Worm (Caenorhabditis elegans) whole organism, L1 larva: ENCODE data around the gene lin-25.

ENCODE experiments used
- C16A3.4 ChIP-seq: fragments of 150-350 bp; optimal IDR thresholded peaks from 2 replicates; lab custom pipeline; 2014; ENCODE audit warnings: missing biosample characterization, missing genetic modification characterization
- C34B4.2 ChIP-seq: sonication (generic microtip); optimal IDR thresholded peaks from 2 replicates; lab custom pipeline; 2017; ENCODE audit warnings: mild to moderate bottlenecking, missing genetic modification characterization, missing compliant biosample characterization
- F16B12.6 ChIP-seq: fragments of 150-350 bp; optimal IDR thresholded peaks from 2 replicates; lab custom pipeline; 2014; ENCODE audit warnings: missing biosample characterization, missing genetic modification characterization
- aly-2 ChIP-seq: fragments of 150-350 bp; optimal IDR thresholded peaks from 2 replicates; lab custom pipeline; 2014; ENCODE audit warnings: missing biosample characterization, missing genetic modification characterization
- ama-1 ChIP-seq: fragments of 150-350 bp; optimal IDR thresholded peaks from 2 replicates; lab custom pipeline; 2014
- blmp-1 ChIP-seq: fragments of 150-350 bp; optimal IDR thresholded peaks from 2 replicates; lab custom pipeline; 2014; ENCODE audit warnings: missing biosample characterization, missing genetic modification characterization
- ceh-8 ChIP-seq: fragments of 200-800 bp; sonication (Bioruptor generic); optimal IDR thresholded peaks from 2 replicates; lab custom pipeline; 2018; ENCODE audit warnings: mild to moderate bottlenecking, missing genetic modification characterization, moderate library complexity, missing compliant biosample characterization
- ceh-82 ChIP-seq, 3 experiments: fragments of 150-350 bp in 1 of 3; sonication (generic microtip) in 2 of 3; optimal IDR thresholded peaks; 2 replicates each; lab custom pipeline; 2014 to 2017; ENCODE audit warnings: missing biosample characterization in 3 of 3, missing genetic modification characterization in 3 of 3
- ceh-88 ChIP-seq: fragments of 200-800 bp; sonication (Bioruptor generic); IDR thresholded peaks from 2 replicates; pipeline ENCODE4 v1.3.6; 2022; ENCODE audit warnings: missing genetic modification characterization, missing compliant biosample characterization
- ceh-90 ChIP-seq: sonication (generic microtip); optimal IDR thresholded peaks from 2 replicates; lab custom pipeline; 2016; ENCODE audit warnings: missing genetic modification characterization, missing compliant biosample characterization
- dpl-1 ChIP-seq, 3 experiments: fragments of 150-350 bp in 2 of 3; sonication (generic microtip) in 1 of 3; optimal IDR thresholded peaks; 2 replicates each; lab custom pipeline; 2014 to 2017; ENCODE audit warnings: missing biosample characterization in 3 of 3, missing genetic modification characterization in 3 of 3, missing genetic modification reagents in 3 of 3
- dsc-1 ChIP-seq: sonication (generic microtip); optimal IDR thresholded peaks from 2 replicates; lab custom pipeline; 2016; ENCODE audit warnings: mild to moderate bottlenecking, missing genetic modification characterization, missing compliant biosample characterization
- efl-1 ChIP-seq, 4 experiments: fragments of 150-350 bp; optimal IDR thresholded peaks in 3 of 4; peaks in 1 of 4; 1 replicate in 1 of 4; 2 replicates in 3 of 4; lab custom pipeline; 2014; ENCODE audit warnings: missing biosample characterization in 2 of 4, missing genetic modification characterization in 2 of 4, missing genetic modification reagents in 2 of 4
- efl-3 ChIP-seq: fragments of 200-800 bp; sonication (Bioruptor generic); optimal IDR thresholded peaks from 2 replicates; lab custom pipeline; 2018; ENCODE audit warnings: mild to moderate bottlenecking, missing genetic modification characterization, missing compliant biosample characterization
- egl-27 ChIP-seq, 2 experiments: fragments of 150-350 bp in 1 of 2; sonication (generic microtip); optimal IDR thresholded peaks; 3 replicates each; lab custom pipeline; 2017 to 2018; ENCODE audit warnings: missing biosample characterization in 2 of 2, missing genetic modification characterization in 2 of 2, missing genetic modification reagents in 2 of 2
- elt-2 ChIP-seq: sonication (generic microtip); optimal IDR thresholded peaks from 2 replicates; lab custom pipeline; 2016; ENCODE audit warnings: missing genetic modification characterization, mild to moderate bottlenecking, inconsistent platforms, missing compliant biosample characterization, missing genetic modification reagents
- elt-3 ChIP-seq, 6 experiments: fragments of 150-350 bp in 1 of 6; sonication (generic microtip); optimal IDR thresholded peaks; 2 replicates each; lab custom pipeline; 2017 to 2018; ENCODE audit warnings: missing biosample characterization in 6 of 6, missing genetic modification characterization in 6 of 6, inconsistent platforms in 1 of 6
- ets-5 ChIP-seq: fragments of 200-800 bp; sonication (Bioruptor generic); IDR thresholded peaks from 2 replicates; pipeline ENCODE4 v1.3.6; 2022; ENCODE audit warnings: missing genetic modification characterization, missing compliant biosample characterization
- fkh-10 ChIP-seq: sonication (generic microtip); optimal IDR thresholded peaks from 2 replicates; lab custom pipeline; 2017; ENCODE audit warnings: missing biosample characterization, missing genetic modification reagents, missing genetic modification characterization
- fkh-4 ChIP-seq: sonication (generic microtip); optimal IDR thresholded peaks from 2 replicates; lab custom pipeline; 2016; ENCODE audit warnings: missing compliant biosample characterization, missing genetic modification characterization, borderline replicate concordance
- fos-1 ChIP-seq: fragments of 150-350 bp; optimal IDR thresholded peaks from 2 replicates; lab custom pipeline; 2014; ENCODE audit warnings: missing biosample characterization, missing genetic modification characterization
- grh-1 ChIP-seq: fragments of 200-800 bp; sonication (Bioruptor generic); IDR thresholded peaks from 2 replicates; pipeline ENCODE4 v1.3.6; 2022; ENCODE audit warnings: missing genetic modification reagents, missing genetic modification characterization, missing compliant biosample characterization
- hlh-4 ChIP-seq: sonication (generic microtip); optimal IDR thresholded peaks from 2 replicates; lab custom pipeline; 2016; ENCODE audit warnings: mild to moderate bottlenecking, missing genetic modification characterization, missing compliant biosample characterization
- hpl-2 ChIP-seq: fragments of 150-350 bp; optimal IDR thresholded peaks from 2 replicates; lab custom pipeline; 2014; ENCODE audit warnings: missing biosample characterization, missing genetic modification reagents, missing genetic modification characterization
- irx-1 ChIP-seq: sonication (generic microtip); optimal IDR thresholded peaks from 2 replicates; lab custom pipeline; 2016; ENCODE audit warnings: missing genetic modification characterization, missing compliant biosample characterization
- jun-1 ChIP-seq: fragments of 150-350 bp; optimal IDR thresholded peaks from 2 replicates; lab custom pipeline; 2014; ENCODE audit warnings: missing biosample characterization, missing genetic modification reagents, missing genetic modification characterization
- lin-13 ChIP-seq: fragments of 150-350 bp; optimal IDR thresholded peaks from 2 replicates; lab custom pipeline; 2014; ENCODE audit warnings: missing biosample characterization, missing genetic modification reagents, missing genetic modification characterization
- lin-15B ChIP-seq: fragments of 150-350 bp; sonication (generic microtip); optimal IDR thresholded peaks from 3 replicates; lab custom pipeline; 2014; ENCODE audit warnings: missing biosample characterization, missing genetic modification characterization
- lin-39 ChIP-seq: fragments of 150-350 bp; optimal IDR thresholded peaks from 2 replicates; lab custom pipeline; 2014; ENCODE audit warnings: missing biosample characterization, missing genetic modification reagents, missing genetic modification characterization
- lir-3 ChIP-seq: sonication (generic microtip); optimal IDR thresholded peaks from 2 replicates; lab custom pipeline; 2016; ENCODE audit warnings: mild to moderate bottlenecking, missing genetic modification characterization, moderate library complexity, missing compliant biosample characterization; ENCODE audit not compliant: poor library complexity
- lsy-2 ChIP-seq, 2 experiments: fragments of 150-350 bp; optimal IDR thresholded peaks; 2 replicates each; lab custom pipeline; 2014; ENCODE audit warnings: missing biosample characterization in 2 of 2, missing genetic modification characterization in 2 of 2
- mab-9 ChIP-seq: fragments of 200-800 bp; sonication (Bioruptor generic); IDR thresholded peaks from 2 replicates; pipeline ENCODE4 v1.3.6; 2022; ENCODE audit warnings: missing genetic modification reagents, missing genetic modification characterization, missing compliant biosample characterization
- mef-2 ChIP-seq: fragments of 150-350 bp; optimal IDR thresholded peaks from 2 replicates; lab custom pipeline; 2014; ENCODE audit warnings: missing biosample characterization, missing genetic modification characterization
- nhr-11 ChIP-seq: fragments of 150-350 bp; optimal IDR thresholded peaks from 2 replicates; lab custom pipeline; 2014; ENCODE audit warnings: missing biosample characterization, missing genetic modification characterization
- nhr-12 ChIP-seq: sonication (generic microtip); optimal IDR thresholded peaks from 2 replicates; lab custom pipeline; 2017; ENCODE audit warnings: missing biosample characterization, missing genetic modification characterization
- nhr-20 ChIP-seq: sonication (generic microtip); optimal IDR thresholded peaks from 2 replicates; lab custom pipeline; 2016; ENCODE audit warnings: mild to moderate bottlenecking, missing genetic modification characterization, missing compliant biosample characterization
- nhr-28 ChIP-seq: fragments of 150-350 bp; optimal IDR thresholded peaks from 2 replicates; lab custom pipeline; 2014; ENCODE audit warnings: missing biosample characterization, missing genetic modification characterization
- nhr-77 ChIP-seq: fragments of 150-350 bp; optimal IDR thresholded peaks from 2 replicates; lab custom pipeline; 2014; ENCODE audit warnings: missing biosample characterization, missing genetic modification characterization
- nhr-85 ChIP-seq: sonication (generic microtip); peaks from one replicate; lab custom pipeline; 2016; ENCODE audit warnings: missing genetic modification characterization, inconsistent platforms, missing compliant biosample characterization
- nhr-90 ChIP-seq: sonication (generic microtip); optimal IDR thresholded peaks from 2 replicates; lab custom pipeline; 2016; ENCODE audit warnings: mild to moderate bottlenecking, missing genetic modification characterization, missing compliant biosample characterization; ENCODE audit not compliant: poor library complexity
- pax-3 ChIP-seq: fragments of 200-800 bp; sonication (Bioruptor generic); optimal IDR thresholded peaks from 2 replicates; lab custom pipeline; 2018; ENCODE audit warnings: mild to moderate bottlenecking, missing genetic modification characterization, moderate library complexity, missing compliant biosample characterization
- rnt-1 ChIP-seq: sonication (generic microtip); optimal IDR thresholded peaks from 2 replicates; lab custom pipeline; 2016; ENCODE audit warnings: mild to moderate bottlenecking, missing genetic modification characterization, moderate library complexity, missing compliant biosample characterization
- snu-23 ChIP-seq: sonication (generic microtip); optimal IDR thresholded peaks from 2 replicates; lab custom pipeline; 2016; ENCODE audit warnings: missing genetic modification characterization, missing compliant biosample characterization
- sptf-1 ChIP-seq: fragments of 150-350 bp; optimal IDR thresholded peaks from 2 replicates; lab custom pipeline; 2014; ENCODE audit warnings: missing biosample characterization, missing genetic modification characterization
- sup-37 ChIP-seq: fragments of 200-800 bp; sonication (Bioruptor generic); optimal IDR thresholded peaks from 2 replicates; lab custom pipeline; 2018; ENCODE audit warnings: mild to moderate bottlenecking, missing genetic modification characterization, missing compliant biosample characterization
- tbx-2 ChIP-seq: sonication (generic microtip); optimal IDR thresholded peaks from 2 replicates; lab custom pipeline; 2016; ENCODE audit warnings: missing genetic modification characterization, missing compliant biosample characterization
- tlp-1 ChIP-seq: fragments of 150-350 bp; optimal IDR thresholded peaks from 2 replicates; lab custom pipeline; 2014; ENCODE audit warnings: missing biosample characterization, missing genetic modification characterization
- unc-62 ChIP-seq: fragments of 150-350 bp; optimal IDR thresholded peaks from 2 replicates; lab custom pipeline; 2014; ENCODE audit warnings: missing biosample characterization, missing genetic modification reagents, missing genetic modification characterization
- unc-98 ChIP-seq: fragments of 200-800 bp; sonication (Bioruptor generic); IDR thresholded peaks from 2 replicates; pipeline ENCODE4 v1.3.6; 2022; ENCODE audit warnings: missing genetic modification characterization, missing compliant biosample characterization
- vab-15 ChIP-seq: sonication (generic microtip); optimal IDR thresholded peaks from 2 replicates; lab custom pipeline; 2017; ENCODE audit warnings: missing genotype, mild to moderate bottlenecking, missing genetic modification characterization, missing compliant biosample characterization
- xbp-1 ChIP-seq: sonication (generic microtip); optimal IDR thresholded peaks from 2 replicates; lab custom pipeline; 2016; ENCODE audit warnings: missing genetic modification characterization, missing compliant biosample characterization
- zag-1 ChIP-seq: fragments of 150-350 bp; optimal IDR thresholded peaks from 2 replicates; lab custom pipeline; 2014; ENCODE audit warnings: missing biosample characterization, missing genetic modification characterization
- ztf-11 ChIP-seq, 2 experiments: sonication (generic microtip); optimal IDR thresholded peaks; 2 replicates each; lab custom pipeline; 2016 to 2017; ENCODE audit warnings: missing genetic modification characterization in 2 of 2, missing biosample characterization in 1 of 2, missing compliant biosample characterization in 1 of 2

The lin-25 gene

ce11 chrV:12637238-12637690, 12.5 kb upstream of the lin-25 start, which contains the start of gene F56H9.2:
F56H9.2 (plus strand) TSS chrV:12637663.
- peak; percentile 83 for TF ChIP-seq tbx-2 (tag; lab: Kevin White, UChicago)
- TF ChIP-seq elt-3 (tag; optimal IDR thresholded peaks at IDR 0.05; lab: Kevin White, UChicago) = peak in 3 of 6 experiments; percentile 68 to 92 (median 70)
- peak; percentile 76 for TF ChIP-seq blmp-1 (tag; lab: Kevin White, UChicago)
- TF ChIP-seq C16A3.4 = peak; percentile 41
- TF ChIP-seq nhr-90 = peak; percentile 81
- TF ChIP-seq hpl-2 (GFP tag; lab: Kevin White, UChicago) = no peak
- no peak for TF ChIP-seq mab-9 (GFP tag; lab: Robert Waterston, UW)
- no peak for TF ChIP-seq C34B4.2 (tag; lab: Kevin White, UChicago)
- TF ChIP-seq nhr-85 (tag; lab: Kevin White, UChicago) = peak; percentile 98
- TF ChIP-seq efl-3 = no peak
- TF ChIP-seq lsy-2 (tag; optimal IDR thresholded peaks at IDR 0.05; lab: Kevin White, UChicago) = peak; percentile 53 to 77
- TF ChIP-seq tlp-1 = no peak
- no peak for TF ChIP-seq nhr-11 (tag; lab: Kevin White, UChicago)
- TF ChIP-seq unc-62 (GFP tag; lab: Kevin White, UChicago) = no peak
- peak; percentile 98 for TF ChIP-seq nhr-20 (tag; lab: Kevin White, UChicago)
- TF ChIP-seq rnt-1 (tag; lab: Kevin White, UChicago) = peak; percentile 88
- no peak for TF ChIP-seq aly-2 (tag; lab: Kevin White, UChicago)
- TF ChIP-seq irx-1 = peak; percentile 59
- TF ChIP-seq egl-27 (tag; optimal IDR thresholded peaks at IDR 0.05; lab: Kevin White, UChicago) = peak; percentile 66 to 72
- no peak for TF ChIP-seq zag-1 (tag; lab: Kevin White, UChicago)
- TF ChIP-seq snu-23 (GFP tag; lab: Kevin White, UChicago) = no peak
- TF ChIP-seq hlh-4 (tag; lab: Kevin White, UChicago) = no peak
- TF ChIP-seq ceh-90 (tag; lab: Kevin White, UChicago) = no peak
- TF ChIP-seq fkh-4 (tag; lab: Kevin White, UChicago) = no peak
- peak; percentile 26 for TF ChIP-seq mef-2 (tag; lab: Kevin White, UChicago)
- TF ChIP-seq nhr-28 (tag; lab: Kevin White, UChicago) = no peak
- TF ChIP-seq pax-3 (tag; lab: Kevin White, UChicago) = peak; percentile 83
- no peak for TF ChIP-seq F16B12.6 (tag; lab: Kevin White, UChicago)
- TF ChIP-seq nhr-12 (tag; lab: Kevin White, UChicago) = no peak
- TF ChIP-seq efl-1 (optimal IDR thresholded peaks at IDR 0.05; lab: Kevin White, UChicago) = peak; percentile 44 to 46
- peak; percentile 14 to 92 for TF ChIP-seq efl-1 (GFP tag; optimal IDR thresholded peaks at IDR 0.05 in 1 of 2; lab: Kevin White, UChicago)
- TF ChIP-seq ceh-8 = no peak
- TF ChIP-seq sup-37 (GFP tag; lab: Kevin White, UChicago) = peak; percentile 24
- TF ChIP-seq ama-1 (lab: Kevin White, UChicago) = peak; percentile 36
- TF ChIP-seq ceh-88 (GFP tag; lab: Robert Waterston, UW) = no peak
- peak in 2 of 3 experiments; percentile 7 to 51 for TF ChIP-seq ceh-82 (tag; optimal IDR thresholded peaks at IDR 0.05; lab: Kevin White, UChicago)
- no peak for TF ChIP-seq vab-15
- no peak for TF ChIP-seq lin-15B
- TF ChIP-seq ets-5 (GFP tag; lab: Robert Waterston, UW) = no peak
- TF ChIP-seq lin-13 (GFP tag; lab: Kevin White, UChicago) = peak; percentile 8
- peak; percentile 58 for TF ChIP-seq nhr-77 (tag; lab: Kevin White, UChicago)
- peak; percentile 13 for TF ChIP-seq fos-1 (tag; lab: Kevin White, UChicago)
- no peak for TF ChIP-seq fkh-10 (GFP tag; lab: Kevin White, UChicago)
- peak; percentile 89 for TF ChIP-seq elt-2
- TF ChIP-seq sptf-1 (tag; lab: Kevin White, UChicago) = no peak
- peak; percentile 10 for TF ChIP-seq lin-39
- TF ChIP-seq ztf-11 (tag; optimal IDR thresholded peaks at IDR 0.05; lab: Kevin White, UChicago) = peak in 1 of 2 experiments; percentile 27
- peak; percentile 82 for TF ChIP-seq dsc-1 (tag; lab: Kevin White, UChicago)
- TF ChIP-seq lir-3 (tag; lab: Kevin White, UChicago) = peak; percentile 46
- peak; percentile 62 for TF ChIP-seq jun-1 (tag; lab: Kevin White, UChicago)
- peak; percentile 61 for TF ChIP-seq xbp-1 (tag; lab: Kevin White, UChicago)
- no peak for TF ChIP-seq unc-98 (GFP tag; lab: Robert Waterston, UW)
- TF ChIP-seq grh-1 = peak; percentile 69
- TF ChIP-seq dpl-1 (GFP tag; optimal IDR thresholded peaks at IDR 0.05; lab: Kevin White, UChicago) = peak; percentile 24 to 34 (median 29)
